Fruit fly (Drosophila melanogaster): ENCODE results near the gene aspr.
A peak's percentile ranks its signal among the peaks of the same experiment; 100 is the strongest.

The aspr gene

DNA sequence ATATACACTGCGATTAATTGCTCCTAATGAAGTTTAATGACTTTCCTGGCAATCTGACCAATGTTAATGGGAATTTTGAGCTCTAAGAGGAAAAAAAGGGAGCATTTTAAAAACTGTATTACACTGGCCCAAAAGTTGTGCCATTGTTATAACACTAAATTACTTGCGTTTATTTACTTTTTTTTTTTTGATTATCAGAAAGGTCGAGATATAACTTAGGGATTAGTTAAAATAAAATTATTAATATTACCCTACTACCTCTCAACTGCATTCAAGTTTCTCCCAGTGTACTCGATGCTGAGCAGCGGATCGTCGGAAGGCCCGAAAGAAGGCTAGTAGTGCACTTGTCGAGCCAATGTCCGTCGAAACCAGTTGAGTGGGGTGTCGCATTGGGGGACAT is 17.4 kb upstream of the aspr start:
- TF ChIP-seq CG16779 (tag; optimal IDR thresholded peaks at IDR 0.05) (no peak), CG6163 (GFP tag; IDR thresholded peaks at IDR 0.05) (no peak), OdsH (GFP tag; optimal IDR thresholded peaks at IDR 0.05) (peak; percentile 33), Lpt (GFP tag; optimal IDR thresholded peaks at IDR 0.05) (peak; percentile 55), Eip75B (GFP tag; optimal IDR thresholded peaks at IDR 0.05) (no peak), pdm3 (GFP tag; optimal IDR thresholded peaks at IDR 0.05) (peak; percentile 43), Eip78C (GFP tag) (peak; percentile 83), CG3032 (tag; optimal IDR thresholded peaks at IDR 0.05) (no peak), Sox15 (GFP tag; optimal IDR thresholded peaks at IDR 0.05) (no peak), CG6276 (GFP tag; optimal IDR thresholded peaks at IDR 0.05) (peak; percentile 72), dsx (GFP tag; optimal IDR thresholded peaks at IDR 0.05; ENCODE audit: poor library complexity, severe bottlenecking) (no peak), CG8119 (GFP tag; IDR thresholded peaks at IDR 0.05) (peak; percentile 79), Hr4 (GFP tag; optimal IDR thresholded peaks at IDR 0.05) (peak; percentile 79), svp (GFP tag) (peak; percentile 16), eg (GFP tag; IDR thresholded peaks at IDR 0.05) (peak; percentile 65; the same call in 2 of the 3 replicates), spab (GFP tag; optimal IDR thresholded peaks at IDR 0.05) (no peak), ss (GFP tag; optimal IDR thresholded peaks at IDR 0.05) (no peak), CG11294 (GFP tag; IDR thresholded peaks at IDR 0.05) (peak; percentile 32; the same call in 1 of the 2 replicates), fd59A (GFP tag; optimal IDR thresholded peaks at IDR 0.05) (no peak), achi (GFP tag; optimal IDR thresholded peaks at IDR 0.05) (peak; percentile 46), Blimp-1 (GFP tag; optimal IDR thresholded peaks at IDR 0.05) (no peak), Ets96B (tag; optimal IDR thresholded peaks at IDR 0.05) (no peak), lz (GFP tag; optimal IDR thresholded peaks at IDR 0.05) (no peak), CG1621 (tag; optimal IDR thresholded peaks at IDR 0.05) (no peak), CG31627 (GFP tag; optimal IDR thresholded peaks at IDR 0.05) (no peak), net (GFP tag; optimal IDR thresholded peaks at IDR 0.05) (peak; percentile 38), CG15336 (GFP tag; IDR thresholded peaks at IDR 0.05) (peak; percentile 79), CG8319 (GFP tag; optimal IDR thresholded peaks at IDR 0.05) (no peak), dac (GFP tag; optimal IDR thresholded peaks at IDR 0.05) (peak; percentile 51), CG6808 (GFP tag; optimal IDR thresholded peaks at IDR 0.05) (no peak), acj6 (GFP tag; optimal IDR thresholded peaks at IDR 0.05) (peak; percentile 11), Gug (GFP tag; IDR thresholded peaks at IDR 0.05) (peak; percentile 50), CG10631 (GFP tag; optimal IDR thresholded peaks at IDR 0.05) (peak; percentile 37), CG32006 (GFP tag; optimal IDR thresholded peaks at IDR 0.05) (peak; percentile 84), Eip93F (GFP tag; optimal IDR thresholded peaks at IDR 0.05) (no peak), CG3919 (GFP tag; optimal IDR thresholded peaks at IDR 0.05) (peak; percentile 26), Ets21C (GFP tag; optimal IDR thresholded peaks at IDR 0.05) (no peak), Sox102F (GFP tag; optimal IDR thresholded peaks at IDR 0.05) (no peak), CG4318 (GFP tag; optimal IDR thresholded peaks at IDR 0.05) (peak; percentile 68), salr (GFP tag; optimal IDR thresholded peaks at IDR 0.05) (peak in 1 of 2 experiments; percentile 46)

DNA sequence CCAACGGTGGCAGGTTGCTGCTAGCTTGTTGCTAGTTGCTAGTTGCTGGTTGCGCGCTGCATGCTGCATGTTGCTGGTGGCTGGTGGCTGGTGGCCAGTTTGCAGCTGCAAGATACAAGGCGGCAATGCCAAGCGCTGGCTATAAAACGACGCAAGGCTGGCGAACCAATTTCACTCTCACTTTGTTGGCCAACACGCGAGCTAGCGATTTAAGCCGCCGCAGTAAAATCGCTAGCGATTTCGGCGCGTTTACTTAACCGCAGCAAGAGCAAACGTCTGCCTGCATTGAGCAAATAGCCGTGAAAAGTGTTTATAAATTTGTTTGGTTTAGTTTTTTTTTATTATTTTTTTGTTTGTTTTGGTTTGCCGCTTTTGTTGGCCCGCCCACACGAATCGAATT is 14.5 kb upstream of the aspr start, which contains the start of gene CG15322:
TSS of gene CG15322 (plus strand) at position 148 of the 400 bp plus-strand sequence.
- TF ChIP-seq CG3919 (GFP tag; optimal IDR thresholded peaks at IDR 0.05) (peak; percentile 0), CG8119 (GFP tag; IDR thresholded peaks at IDR 0.05) (0 out of 3 replicates have a peak, but pooled peaks have one; percentile 18), CG6792 (GFP tag; optimal IDR thresholded peaks at IDR 0.05) (no peak), ss (GFP tag; optimal IDR thresholded peaks at IDR 0.05) (peak in 1 of 2 experiments; percentile 23), CG16779 (tag; optimal IDR thresholded peaks at IDR 0.05) (no peak)
